Worm (Caenorhabditis elegans): ENCODE results near the gene F08B12.11.

- TF ChIP-seq unc-130 (GFP tag; optimal IDR thresholded peaks at IDR 0.05) = no peak
- TF ChIP-seq daf-16 (GFP tag; optimal IDR thresholded peaks at IDR 0.05) = no peak
- peak; percentile 86 for TF ChIP-seq daf-16 (tag; optimal IDR thresholded peaks at IDR 0.05)
- no peak for TF ChIP-seq ceh-82 (tag; optimal IDR thresholded peaks at IDR 0.05)
- no peak for TF ChIP-seq unc-62 (GFP tag; optimal IDR thresholded peaks at IDR 0.05 in 1 of 2)
- no peak for TF ChIP-seq unc-62 (tag; optimal IDR thresholded peaks at IDR 0.05)
- no peak for TF ChIP-seq aly-2 (tag; optimal IDR thresholded peaks at IDR 0.05)
- no peak for TF ChIP-seq madf-5 (GFP tag; IDR thresholded peaks at IDR 0.05)
- TF ChIP-seq nhr-28 (tag; optimal IDR thresholded peaks at IDR 0.05) = peak; percentile 14
- TF ChIP-seq hlh-11 (tag; optimal IDR thresholded peaks at IDR 0.05) = peak; percentile 20
- no peak for TF ChIP-seq ceh-62 (tag; optimal IDR thresholded peaks at IDR 0.05)
- TF ChIP-seq lsy-2 (tag; optimal IDR thresholded peaks at IDR 0.05) = no peak
- TF ChIP-seq nhr-6 (tag; optimal IDR thresholded peaks at IDR 0.05) = no peak
- no peak for TF ChIP-seq dpl-1 (GFP tag; optimal IDR thresholded peaks at IDR 0.05)
- no peak for TF ChIP-seq ZK337.2 (GFP tag; IDR thresholded peaks at IDR 0.05)
- TF ChIP-seq nhr-77 (tag; optimal IDR thresholded peaks at IDR 0.05) = no peak
Observed at ce11 chrX:11426647-11427046, 41.8 kb downstream of the F08B12.11 start.

All from whole organism, L4 larva.